Worm (Caenorhabditis elegans) whole organism, L3 larva: ENCODE data around the gene F40G12.11.

Source experiments
- R02D3.7 ChIP-seq: fragments of 150-350 bp; optimal IDR thresholded peaks from 2 replicates; lab custom pipeline; 2014; ENCODE audit warnings: missing biosample characterization, missing genetic modification characterization
- ama-1 ChIP-seq: fragments of 150-350 bp; optimal IDR thresholded peaks from 2 replicates; lab custom pipeline; 2018
- ceh-28 ChIP-seq: fragments of 150-350 bp; optimal IDR thresholded peaks from 2 replicates; lab custom pipeline; 2014; ENCODE audit warnings: missing biosample characterization, missing genetic modification reagents, missing genetic modification characterization
- ceh-82 ChIP-seq: fragments of 150-350 bp; optimal IDR thresholded peaks from 2 replicates; lab custom pipeline; 2014; ENCODE audit warnings: missing biosample characterization, missing genetic modification characterization
- daf-12 ChIP-seq: fragments of 150-350 bp; optimal IDR thresholded peaks from 2 replicates; lab custom pipeline; 2014; ENCODE audit warnings: missing biosample characterization, missing genetic modification reagents, missing genetic modification characterization
- egl-27 ChIP-seq: sonication (generic microtip); optimal IDR thresholded peaks from 4 replicates; lab custom pipeline; 2017; ENCODE audit warnings: missing biosample characterization, missing genetic modification reagents, missing genetic modification characterization
- elt-1 ChIP-seq: fragments of 150-350 bp; optimal IDR thresholded peaks from 2 replicates; lab custom pipeline; 2014; ENCODE audit warnings: missing biosample characterization, missing genetic modification characterization
- elt-2 ChIP-seq: sonication (generic microtip); optimal IDR thresholded peaks from 2 replicates; lab custom pipeline; 2016; ENCODE audit warnings: missing genetic modification reagents, mild to moderate bottlenecking, missing genetic modification characterization, missing compliant biosample characterization
- elt-3 ChIP-seq, 3 experiments: fragments of 150-350 bp in 1 of 3; sonication (generic microtip) in 2 of 3; optimal IDR thresholded peaks; 2 replicates in 2 of 3; 4 replicates in 1 of 3; lab custom pipeline; 2014 to 2017; ENCODE audit warnings: missing biosample characterization in 3 of 3, missing genetic modification characterization in 3 of 3
- fkh-10 ChIP-seq: sonication (generic microtip); optimal IDR thresholded peaks from 2 replicates; lab custom pipeline; 2017; ENCODE audit warnings: missing biosample characterization, missing genetic modification reagents, missing genetic modification characterization
- fkh-2 ChIP-seq: fragments of 150-350 bp; optimal IDR thresholded peaks from 2 replicates; lab custom pipeline; 2014; ENCODE audit warnings: missing biosample characterization, missing genetic modification reagents, missing genetic modification characterization
- hmg-11 ChIP-seq: sonication (generic microtip); optimal IDR thresholded peaks from 2 replicates; lab custom pipeline; 2016; ENCODE audit warnings: missing genetic modification characterization, missing compliant biosample characterization
- jun-1 ChIP-seq: fragments of 150-350 bp; optimal IDR thresholded peaks from 2 replicates; lab custom pipeline; 2014; ENCODE audit warnings: missing biosample characterization, missing genetic modification reagents, missing genetic modification characterization
- lin-15B ChIP-seq: fragments of 150-350 bp; optimal IDR thresholded peaks from 2 replicates; lab custom pipeline; 2014; ENCODE audit warnings: missing biosample characterization, missing genetic modification characterization
- lin-39 ChIP-seq: fragments of 150-350 bp; optimal IDR thresholded peaks from 2 replicates; lab custom pipeline; 2018; ENCODE audit warnings: missing biosample characterization, missing genetic modification reagents, missing genetic modification characterization
- mdl-1 ChIP-seq: fragments of 150-350 bp; optimal IDR thresholded peaks from 2 replicates; lab custom pipeline; 2014; ENCODE audit warnings: missing biosample characterization, missing genetic modification characterization
- mml-1 ChIP-seq: fragments of 150-350 bp; sonication (generic microtip); optimal IDR thresholded peaks from 3 replicates; lab custom pipeline; 2014; ENCODE audit warnings: missing biosample characterization, missing genetic modification characterization
- nfya-1 ChIP-seq: sonication (generic microtip); optimal IDR thresholded peaks from 2 replicates; lab custom pipeline; 2017; ENCODE audit warnings: missing genetic modification characterization, mild to moderate bottlenecking, missing compliant biosample characterization, antibody characterized with exemption, moderate library complexity; ENCODE audit not compliant: insufficient read depth
- nhr-11 ChIP-seq: fragments of 150-350 bp; optimal IDR thresholded peaks from 2 replicates; lab custom pipeline; 2014; ENCODE audit warnings: missing biosample characterization, missing genetic modification characterization
- nhr-23 ChIP-seq: fragments of 150-350 bp; optimal IDR thresholded peaks from 2 replicates; lab custom pipeline; 2014; ENCODE audit warnings: missing biosample characterization, missing genetic modification reagents, missing genetic modification characterization
- nhr-237 ChIP-seq: fragments of 150-350 bp; optimal IDR thresholded peaks from 2 replicates; lab custom pipeline; 2014; ENCODE audit warnings: missing biosample characterization, missing genetic modification characterization
- nhr-25 ChIP-seq: sonication (generic microtip); optimal IDR thresholded peaks from 2 replicates; lab custom pipeline; 2017; ENCODE audit warnings: missing biosample characterization, missing genetic modification characterization
- nhr-28 ChIP-seq: fragments of 150-350 bp; optimal IDR thresholded peaks from 2 replicates; lab custom pipeline; 2014; ENCODE audit warnings: missing biosample characterization, missing genetic modification characterization
- nhr-67 ChIP-seq: fragments of 150-350 bp; optimal IDR thresholded peaks from 2 replicates; lab custom pipeline; 2014; ENCODE audit warnings: missing biosample characterization, missing genetic modification characterization
- nhr-76 ChIP-seq: fragments of 150-350 bp; sonication (generic microtip); optimal IDR thresholded peaks from 5 replicates; lab custom pipeline; 2014; ENCODE audit warnings: missing biosample characterization, missing genetic modification characterization
- nhr-77 ChIP-seq: fragments of 150-350 bp; optimal IDR thresholded peaks from 2 replicates; lab custom pipeline; 2014; ENCODE audit warnings: missing biosample characterization, missing genetic modification characterization
- pha-4 ChIP-seq: fragments of 150-350 bp; optimal IDR thresholded peaks from 2 replicates; lab custom pipeline; 2014; ENCODE audit warnings: missing biosample characterization, missing genetic modification reagents, missing genetic modification characterization
- pqm-1 ChIP-seq: fragments of 150-350 bp; optimal IDR thresholded peaks from 2 replicates; lab custom pipeline; 2017; ENCODE audit warnings: missing biosample characterization, missing genetic modification characterization, inconsistent platforms
- skn-1 ChIP-seq: fragments of 150-350 bp; optimal IDR thresholded peaks from 2 replicates; lab custom pipeline; 2014; ENCODE audit warnings: missing biosample characterization, missing genetic modification characterization
- unc-62 ChIP-seq: fragments of 150-350 bp; sonication (generic microtip); optimal IDR thresholded peaks from 4 replicates; lab custom pipeline; 2014; ENCODE audit warnings: missing biosample characterization, missing genetic modification reagents, missing genetic modification characterization
- ztf-4 ChIP-seq: fragments of 150-350 bp; optimal IDR thresholded peaks from 2 replicates; lab custom pipeline; 2014; ENCODE audit warnings: missing biosample characterization, missing genetic modification characterization

F40G12.11 gene

ce11 chrV:14324502-14325467, 38.8 kb downstream of the F40G12.11 start, which contains the start of the genes F47B8.4 and F47B8.18:
TSS of gene F47B8.4 (minus strand) at chrV:14324673.
TSS of gene F47B8.18 (minus strand) at chrV:14325464.
- TF ChIP-seq nhr-237 (tag; lab: Kevin White, UChicago) (no peak), pqm-1 (tag; lab: Kevin White, UChicago) (peak; percentile 59), fkh-10 (no peak), elt-2 (tag; lab: Kevin White, UChicago) (peak; percentile 69), pha-4 (tag; lab: Kevin White, UChicago) (peak; percentile 90)

- TF ChIP-seq egl-27 (tag; lab: Kevin White, UChicago), result no peak
- TF ChIP-seq, all 47 proteins: peak for 0
These were observed 41.8 kb downstream of the F40G12.11 start, which contains the start of gene F47B8.5 for ce11 chrV:14327776-14328175. TSS of gene F47B8.5 (minus strand) at chrV:14327876.

ce11 chrV:14328806-14329205, 42.8 kb downstream of the F40G12.11 start, which contains the start of gene pepm-1:
TSS of gene pepm-1 (plus strand) at chrV:14329106.
- TF ChIP-seq elt-1 (tag; lab: Kevin White, UChicago), result no peak
- TF ChIP-seq hmg-11 (tag; lab: Kevin White, UChicago), result no peak
- no peak for TF ChIP-seq nhr-11 (tag; lab: Kevin White, UChicago)
- TF ChIP-seq nfya-1 (tag; lab: Kevin White, UChicago), result no peak
- no peak for TF ChIP-seq ama-1
- TF ChIP-seq nhr-23 (tag; lab: Kevin White, UChicago), result no peak
- TF ChIP-seq fkh-2 (tag; lab: Kevin White, UChicago), result no peak
- TF ChIP-seq ceh-28 (tag; lab: Kevin White, UChicago), result no peak
- TF ChIP-seq ztf-4 (tag; lab: Kevin White, UChicago), result no peak
- no peak for TF ChIP-seq nhr-28 (tag; lab: Kevin White, UChicago)
- TF ChIP-seq mml-1, result no peak
- TF ChIP-seq nhr-67 (tag; lab: Kevin White, UChicago), result no peak

DNA sequence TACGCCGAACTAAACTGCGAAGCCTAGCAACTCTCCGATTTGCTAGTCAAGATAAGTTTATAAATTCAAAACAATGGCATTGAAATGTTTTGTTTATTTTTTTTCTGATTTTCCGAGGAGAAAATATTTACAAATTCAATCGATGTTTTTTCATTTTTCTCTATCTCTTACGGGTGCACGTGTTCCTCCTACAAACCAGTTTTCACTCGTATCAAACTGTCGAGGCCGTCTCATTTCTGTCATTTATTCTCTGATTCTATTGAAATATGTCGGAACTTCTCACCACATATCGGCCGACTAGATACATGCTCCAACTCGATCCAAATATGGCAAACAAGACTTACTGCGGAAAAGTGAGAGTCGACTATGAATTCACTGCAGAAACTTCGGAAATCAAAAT, 45.5 kb downstream of the F40G12.11 start, which contains the start of gene F47B8.8:
Gene F47B8.8, plus strand, starts transcription at position 257 of the 400 bp plus-strand sequence.
- TF ChIP-seq ceh-82 (tag; lab: Kevin White, UChicago) (no peak), nhr-25 (peak; percentile 4)
- TF ChIP-seq, all 47 proteins: peak for 1

ce11 chrV:14333116-14333515, 47.1 kb downstream of the F40G12.11 start, which contains the start of gene srm-4:
TSS of gene srm-4 (plus strand) at chrV:14333416.
- TF ChIP-seq unc-62 (GFP tag; lab: Kevin White, UChicago) (no peak), hmg-11 (tag; lab: Kevin White, UChicago) (no peak), jun-1 (tag; lab: Kevin White, UChicago) (no peak), skn-1 (no peak), R02D3.7 (tag; lab: Kevin White, UChicago) (no peak), fkh-10 (no peak), lin-39 (tag; lab: Kevin White, UChicago) (no peak), nhr-23 (tag; lab: Kevin White, UChicago) (no peak), pha-4 (tag; lab: Kevin White, UChicago) (no peak), lin-15B (no peak), nhr-76 (no peak), ztf-4 (tag; lab: Kevin White, UChicago) (no peak)

ce11 chrV:14334901-14335300, 48.9 kb downstream of the F40G12.11 start, which contains the start of gene srm-5:
TSS of gene srm-5 (plus strand) at chrV:14335201.
- TF ChIP-seq nhr-23 (tag; lab: Kevin White, UChicago) (no peak), fkh-2 (tag; lab: Kevin White, UChicago) (no peak), R02D3.7 (tag; lab: Kevin White, UChicago) (no peak), nhr-77 (tag; lab: Kevin White, UChicago) (no peak), elt-3 (tag; optimal IDR thresholded peaks at IDR 0.05; lab: Kevin White, UChicago) (no peak), nhr-11 (tag; lab: Kevin White, UChicago) (no peak), daf-12 (tag; lab: Kevin White, UChicago) (no peak), mml-1 (no peak), nhr-25 (no peak), ztf-4 (tag; lab: Kevin White, UChicago) (no peak), mdl-1 (tag; lab: Kevin White, UChicago) (no peak), ama-1 (no peak), unc-62 (GFP tag; lab: Kevin White, UChicago) (no peak), ceh-82 (tag; lab: Kevin White, UChicago) (no peak)
